Worm (Caenorhabditis elegans): ENCODE results near the gene unc-58.

unc-58 gene

DNA sequence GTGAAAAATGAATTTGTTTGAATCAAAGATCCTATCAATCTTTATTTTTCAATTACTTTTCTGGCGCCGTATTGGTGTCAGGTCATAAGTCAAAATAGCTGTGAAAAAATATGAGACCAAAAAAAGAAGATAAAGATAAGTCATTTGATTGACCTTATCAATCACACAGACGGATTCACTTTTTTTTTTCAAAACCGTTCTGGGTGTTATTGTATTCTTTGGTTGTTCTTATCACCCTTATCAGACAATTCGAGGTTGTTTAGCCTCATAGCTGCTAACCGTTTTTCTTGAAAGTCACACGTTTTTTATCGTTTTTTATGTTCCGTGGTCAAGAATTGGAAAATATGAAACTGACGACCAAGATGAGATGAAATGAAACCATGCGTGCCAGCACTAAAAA lies 35.6 kb upstream of the unc-58 start:
- no peak for TF ChIP-seq madf-5 (GFP tag; IDR thresholded peaks at IDR 0.05)
- TF ChIP-seq Y105C5A.15 (GFP tag; IDR thresholded peaks at IDR 0.05) = no peak
- no peak for TF ChIP-seq zfp-3 (GFP tag; conservative IDR thresholded peaks at IDR 0.05)
- no peak for TF ChIP-seq madf-9 (GFP tag; conservative IDR thresholded peaks at IDR 0.05)
- TF ChIP-seq nhr-111 (GFP tag; optimal IDR thresholded peaks at IDR 0.05) = no peak
- TF ChIP-seq Y75B8A.6 (GFP tag; IDR thresholded peaks at IDR 0.05) = no peak
- no peak for TF ChIP-seq pha-4 (GFP tag; IDR thresholded peaks at IDR 0.05)
- no peak for TF ChIP-seq pha-4 (tag; optimal IDR thresholded peaks at IDR 0.05)
- no peak for TF ChIP-seq cey-2 (tag; optimal IDR thresholded peaks at IDR 0.05; ENCODE audit: borderline replicate concordance, insufficient read depth)
- TF ChIP-seq lin-1 (GFP tag; IDR thresholded peaks at IDR 0.05) = no peak
- no peak for TF ChIP-seq hmg-1.1 (GFP tag; IDR thresholded peaks at IDR 0.05)
- TF ChIP-seq D1046.2 (GFP tag; IDR thresholded peaks at IDR 0.05) = no peak
- no peak for TF ChIP-seq mdl-1 (tag; optimal IDR thresholded peaks at IDR 0.05)
- TF ChIP-seq F26F4.8 (GFP tag; conservative IDR thresholded peaks at IDR 0.05) = no peak
- TF ChIP-seq sdz-12 (GFP tag; optimal IDR thresholded peaks at IDR 0.05) = no peak
- TF ChIP-seq ztf-11 (tag; optimal IDR thresholded peaks at IDR 0.05) = no peak
- TF ChIP-seq F10B5.3 (tag; optimal IDR thresholded peaks at IDR 0.05) = no peak
- no peak for TF ChIP-seq spr-1 (tag; optimal IDR thresholded peaks at IDR 0.05)
- no peak for TF ChIP-seq zag-1 (tag; optimal IDR thresholded peaks at IDR 0.05)
- no peak for TF ChIP-seq nhr-48 (tag; optimal IDR thresholded peaks at IDR 0.05)
- TF ChIP-seq mdt-29 (GFP tag; IDR thresholded peaks at IDR 0.05) = no peak
- TF ChIP-seq dmd-9 (GFP tag; IDR thresholded peaks at IDR 0.05) = no peak
- TF ChIP-seq Y5F2A.4 (GFP tag; optimal IDR thresholded peaks at IDR 0.05) = no peak
- TF ChIP-seq F49E8.2 (tag; optimal IDR thresholded peaks at IDR 0.05; ENCODE audit: borderline replicate concordance) = no peak
- no peak for TF ChIP-seq Y48G9A.11 (GFP tag; IDR thresholded peaks at IDR 0.05)
- no peak for TF ChIP-seq rbr-2 (tag; optimal IDR thresholded peaks at IDR 0.05)
- no peak for TF ChIP-seq skn-1 (tag; optimal IDR thresholded peaks at IDR 0.05)
- no peak for TF ChIP-seq lin-13 (GFP tag; optimal IDR thresholded peaks at IDR 0.05)
- TF ChIP-seq lin-38 (GFP tag; IDR thresholded peaks at IDR 0.05) = no peak
- peak; percentile 48 for TF ChIP-seq aha-1 (tag)
- TF ChIP-seq nhr-41 (GFP tag; IDR thresholded peaks at IDR 0.05) = no peak
- TF ChIP-seq set-16 (GFP tag; IDR thresholded peaks at IDR 0.05) = no peak
- TF ChIP-seq nhr-42 (GFP tag; IDR thresholded peaks at IDR 0.05) = no peak
- no peak for TF ChIP-seq R02D3.7 (tag; optimal IDR thresholded peaks at IDR 0.05)
- TF ChIP-seq duxl-1 (tag; optimal IDR thresholded peaks at IDR 0.05; ENCODE audit: poor library complexity) = no peak
- TF ChIP-seq fos-1 (tag; optimal IDR thresholded peaks at IDR 0.05) = no peak
- no peak for TF ChIP-seq hif-1 (tag; optimal IDR thresholded peaks at IDR 0.05)
- TF ChIP-seq hlh-30 (tag; optimal IDR thresholded peaks at IDR 0.05; ENCODE audit: insufficient read depth) = peak; percentile 41
- no peak for TF ChIP-seq aly-2 (tag; optimal IDR thresholded peaks at IDR 0.05)
- TF ChIP-seq lsy-2 (tag; optimal IDR thresholded peaks at IDR 0.05) = no peak
- TF ChIP-seq attf-4 (tag; optimal IDR thresholded peaks at IDR 0.05) = no peak
- no peak for TF ChIP-seq ZK546.5 (tag; optimal IDR thresholded peaks at IDR 0.05)
- no peak for TF ChIP-seq nhr-76 (tag; optimal IDR thresholded peaks at IDR 0.05)
- TF ChIP-seq egl-43 (GFP tag; IDR thresholded peaks at IDR 0.05) = no peak
- no peak for TF ChIP-seq nhr-6 (tag; optimal IDR thresholded peaks at IDR 0.05)
- TF ChIP-seq unc-62 (GFP tag; optimal IDR thresholded peaks at IDR 0.05 in 1 of 2) = peak in 1 of 2 experiments; percentile 90
- TF ChIP-seq unc-62 (tag; optimal IDR thresholded peaks at IDR 0.05) = no peak
- peak; percentile 22 for TF ChIP-seq dve-1 (tag; optimal IDR thresholded peaks at IDR 0.05; ENCODE audit: insufficient read depth)
- TF ChIP-seq dmd-6 (GFP tag; IDR thresholded peaks at IDR 0.05) = peak; percentile 40; the same call in 1 of the 2 replicates
- TF ChIP-seq nhr-237 (tag; optimal IDR thresholded peaks at IDR 0.05) = no peak
- TF ChIP-seq nhr-28 (tag; optimal IDR thresholded peaks at IDR 0.05) = peak; percentile 63
- no peak for TF ChIP-seq ceh-28 (tag; optimal IDR thresholded peaks at IDR 0.05)
- TF ChIP-seq F37D6.2 (tag; optimal IDR thresholded peaks at IDR 0.05) = no peak

All from whole organism, L4 larva.